Worm (Caenorhabditis elegans) whole organism, young adult: ENCODE data around the gene med-2.

Experiments used
- C06A6.2 ChIP-seq: fragments of 200-800 bp; sonication (Bioruptor generic); conservative IDR thresholded peaks from 2 replicates; pipeline ENCODE4 v1.3.6; 2022; ENCODE audit warnings: missing genetic modification characterization, missing compliant biosample characterization
- D2030.7 ChIP-seq: fragments of 200-800 bp; sonication (Bioruptor generic); IDR thresholded peaks from 2 replicates; pipeline ENCODE4 v1.3.6; 2022; ENCODE audit warnings: missing genetic modification reagents, missing genetic modification characterization, missing compliant biosample characterization
- F37B4.10 ChIP-seq: fragments of 200-800 bp; sonication (Bioruptor generic); IDR thresholded peaks from 2 replicates; pipeline ENCODE4 v1.3.6; 2022; ENCODE audit warnings: missing genetic modification characterization, missing compliant biosample characterization
- F55B11.4 ChIP-seq: sonication (generic microtip); optimal IDR thresholded peaks from 2 replicates; lab custom pipeline; 2016; ENCODE audit warnings: missing compliant biosample characterization, missing genetic modification characterization, borderline replicate concordance; ENCODE audit not compliant: insufficient read depth
- T26A5.8 ChIP-seq: sonication (generic microtip); optimal IDR thresholded peaks from 2 replicates; lab custom pipeline; 2016; ENCODE audit warnings: missing genetic modification characterization, missing compliant biosample characterization
- Y53F4B.3 ChIP-seq: fragments of 200-800 bp; sonication (Bioruptor generic); IDR thresholded peaks from 2 replicates; pipeline ENCODE4 v1.3.6; 2022; ENCODE audit warnings: missing genetic modification reagents, missing genetic modification characterization, missing compliant biosample characterization
- ZK185.1 ChIP-seq: sonication (generic microtip); optimal IDR thresholded peaks from 2 replicates; lab custom pipeline; 2016; ENCODE audit warnings: mild to moderate bottlenecking, missing genetic modification characterization, missing compliant biosample characterization; ENCODE audit not compliant: poor library complexity, severe bottlenecking
- aptf-2 ChIP-seq: fragments of 200-800 bp; sonication (Bioruptor generic); conservative IDR thresholded peaks from 2 replicates; pipeline ENCODE4 v1.3.6; 2022; ENCODE audit warnings: missing genetic modification reagents, missing genetic modification characterization, missing compliant biosample characterization
- aptf-3 ChIP-seq: fragments of 200-800 bp; sonication (Bioruptor generic); IDR thresholded peaks from 2 replicates; pipeline ENCODE4 v1.3.6; 2022; ENCODE audit warnings: missing genetic modification characterization, missing compliant biosample characterization
- attf-5 ChIP-seq: fragments of 200-800 bp; sonication (Bioruptor generic); optimal IDR thresholded peaks from 2 replicates; lab custom pipeline; 2018; ENCODE audit warnings: mild to moderate bottlenecking, missing genetic modification characterization, missing compliant biosample characterization
- attf-6 ChIP-seq: fragments of 200-800 bp; sonication (Bioruptor generic); IDR thresholded peaks from 2 replicates; pipeline ENCODE4 v1.3.6; 2022; ENCODE audit warnings: missing genetic modification reagents, missing genetic modification characterization, missing compliant biosample characterization
- ccch-3 ChIP-seq: fragments of 200-800 bp; sonication (Bioruptor generic); optimal IDR thresholded peaks from 2 replicates; lab custom pipeline; 2018; ENCODE audit warnings: mild to moderate bottlenecking, missing genetic modification characterization, missing compliant biosample characterization
- cebp-2 ChIP-seq: fragments of 200-800 bp; sonication (Bioruptor generic); IDR thresholded peaks from 2 replicates; pipeline ENCODE4 v1.3.6; 2022; ENCODE audit warnings: missing genetic modification characterization, missing compliant biosample characterization
- ceh-100 ChIP-seq: fragments of 200-800 bp; sonication (Bioruptor generic); IDR thresholded peaks from 2 replicates; pipeline ENCODE4 v1.3.6; 2022; ENCODE audit warnings: missing genetic modification reagents, missing genetic modification characterization, missing compliant biosample characterization
- ceh-40 ChIP-seq: fragments of 200-800 bp; sonication (Bioruptor generic); IDR thresholded peaks from 2 replicates; pipeline ENCODE4 v1.3.6; 2022; ENCODE audit warnings: missing genetic modification characterization, missing compliant biosample characterization
- ceh-91 ChIP-seq: fragments of 200-800 bp; sonication (Bioruptor generic); IDR thresholded peaks from 2 replicates; pipeline ENCODE4 v1.3.6; 2022; ENCODE audit warnings: missing genetic modification reagents, missing genetic modification characterization, missing compliant biosample characterization
- die-1 ChIP-seq: sonication (generic microtip); optimal IDR thresholded peaks from 2 replicates; lab custom pipeline; 2016; ENCODE audit warnings: missing genotype, mild to moderate bottlenecking, missing genetic modification characterization, missing compliant biosample characterization
- dox-1 ChIP-seq: fragments of 200-800 bp; sonication (Bioruptor generic); IDR thresholded peaks from 2 replicates; pipeline ENCODE4 v1.3.6; 2022; ENCODE audit warnings: missing genetic modification reagents, missing genetic modification characterization, missing compliant biosample characterization
- efl-1 ChIP-seq: fragments of 150-350 bp; optimal IDR thresholded peaks from 2 replicates; lab custom pipeline; 2014; ENCODE audit warnings: missing biosample characterization, missing genetic modification reagents, missing genetic modification characterization
- fkh-3 ChIP-seq: sonication (generic microtip); optimal IDR thresholded peaks from 2 replicates; lab custom pipeline; 2016; ENCODE audit warnings: mild to moderate bottlenecking, missing genetic modification characterization, missing compliant biosample characterization
- hlh-12 ChIP-seq: sonication (generic microtip); optimal IDR thresholded peaks from 2 replicates; lab custom pipeline; 2016; ENCODE audit warnings: missing genetic modification characterization, missing compliant biosample characterization
- hmg-1.2 ChIP-seq: fragments of 200-800 bp; sonication (Bioruptor generic); IDR thresholded peaks from 2 replicates; pipeline ENCODE4 v1.3.6; 2022; ENCODE audit warnings: missing genetic modification reagents, missing genetic modification characterization, missing compliant biosample characterization
- hmg-20 ChIP-seq: fragments of 200-800 bp; sonication (Bioruptor generic); IDR thresholded peaks from 2 replicates; pipeline ENCODE4 v1.3.6; 2022; ENCODE audit warnings: missing genetic modification reagents, missing genetic modification characterization, missing compliant biosample characterization
- hsf-1 ChIP-seq: fragments of 200-800 bp; sonication (Bioruptor generic); IDR thresholded peaks from 2 replicates; pipeline ENCODE4 v1.3.6; 2022; ENCODE audit warnings: missing genetic modification reagents, missing genetic modification characterization, missing compliant biosample characterization
- let-526 ChIP-seq: fragments of 200-800 bp; sonication (Bioruptor generic); IDR thresholded peaks from 2 replicates; pipeline ENCODE4 v1.3.6; 2022; ENCODE audit warnings: missing genetic modification reagents, missing genetic modification characterization, missing compliant biosample characterization
- let-607 ChIP-seq, 2 experiments: fragments of 200-800 bp in 1 of 2; sonication (Bioruptor generic) in 1 of 2; sonication (generic microtip) in 1 of 2; optimal IDR thresholded peaks; 2 replicates each; lab custom pipeline; 2016 to 2018; ENCODE audit warnings: mild to moderate bottlenecking in 2 of 2, missing compliant biosample characterization in 2 of 2, missing genetic modification characterization in 2 of 2, moderate library complexity in 2 of 2, missing genotype in 1 of 2
- lin-26 ChIP-seq: fragments of 200-800 bp; sonication (Bioruptor generic); IDR thresholded peaks from 2 replicates; pipeline ENCODE4 v1.3.6; 2022; ENCODE audit warnings: missing genetic modification reagents, missing genetic modification characterization, missing compliant biosample characterization
- lin-35 ChIP-seq, 3 experiments: fragments of 150-350 bp in 2 of 3; sonication (generic microtip) in 1 of 3; optimal IDR thresholded peaks; 2 replicates each; lab custom pipeline; 2014 to 2018; ENCODE audit warnings: missing biosample characterization in 3 of 3, missing genetic modification characterization in 3 of 3, missing genetic modification reagents in 3 of 3
- lin-54 ChIP-seq: fragments of 200-800 bp; sonication (Bioruptor generic); optimal IDR thresholded peaks from 2 replicates; lab custom pipeline; 2018; ENCODE audit warnings: mild to moderate bottlenecking, missing genetic modification characterization, missing compliant biosample characterization
- lir-1 ChIP-seq: fragments of 200-800 bp; sonication (Bioruptor generic); conservative IDR thresholded peaks from 2 replicates; pipeline ENCODE4 v1.3.6; 2022; ENCODE audit warnings: missing genetic modification reagents, missing genetic modification characterization, missing compliant biosample characterization
- mcd-1 ChIP-seq: fragments of 200-800 bp; sonication (Bioruptor generic); IDR thresholded peaks from 2 replicates; pipeline ENCODE4 v1.3.6; 2022; ENCODE audit warnings: missing genetic modification reagents, missing genetic modification characterization, missing compliant biosample characterization
- nfyb-1 ChIP-seq: fragments of 200-800 bp; sonication (Bioruptor generic); IDR thresholded peaks from 2 replicates; pipeline ENCODE4 v1.3.6; 2022; ENCODE audit warnings: missing genetic modification reagents, missing genetic modification characterization, missing compliant biosample characterization
- nhr-80 ChIP-seq: sonication (generic microtip); optimal IDR thresholded peaks from 2 replicates; lab custom pipeline; 2016; ENCODE audit warnings: missing genetic modification characterization, missing compliant biosample characterization
- pbrm-1 ChIP-seq: fragments of 200-800 bp; sonication (Bioruptor generic); IDR thresholded peaks from 2 replicates; pipeline ENCODE4 v1.3.6; 2022; ENCODE audit warnings: missing genetic modification reagents, missing genetic modification characterization, missing compliant biosample characterization
- pha-4 ChIP-seq: fragments of 150-350 bp; sonication (generic microtip); optimal IDR thresholded peaks from 2 replicates; lab custom pipeline; 2014; ENCODE audit warnings: missing biosample characterization, missing genetic modification reagents, missing genetic modification characterization
- rcor-1 ChIP-seq: fragments of 200-800 bp; sonication (Bioruptor generic); IDR thresholded peaks from 2 replicates; pipeline ENCODE4 v1.3.6; 2022; ENCODE audit warnings: missing genetic modification reagents, missing genetic modification characterization, missing compliant biosample characterization
- repo-1 ChIP-seq: sonication (generic microtip); optimal IDR thresholded peaks from 2 replicates; lab custom pipeline; 2017; ENCODE audit warnings: mild to moderate bottlenecking, missing genetic modification characterization, missing compliant biosample characterization
- rpc-1 ChIP-seq, 2 experiments: fragments of 150-350 bp in 1 of 2; sonication (generic microtip) in 1 of 2; optimal IDR thresholded peaks; 2 replicates each; lab custom pipeline; 2014 to 2018; ENCODE audit warnings: missing biosample characterization in 1 of 2, missing genetic modification characterization in 1 of 2, missing genetic modification reagents in 1 of 2, missing genotype in 1 of 2
- snpc-1.3 ChIP-seq: sonication (generic microtip); optimal IDR thresholded peaks from 2 replicates; lab custom pipeline; 2017; ENCODE audit warnings: missing genetic modification characterization, mild to moderate bottlenecking, missing compliant biosample characterization, antibody characterized with exemption, moderate library complexity, missing genotype, missing genetic modification reagents; ENCODE audit not compliant: insufficient read depth
- snpc-4 ChIP-seq, 5 experiments: fragments of 150-350 bp in 1 of 5; sonication (generic microtip) in 4 of 5; optimal IDR thresholded peaks; 2 replicates each; lab custom pipeline; 2014 to 2018; ENCODE audit warnings: missing genetic modification characterization in 5 of 5, missing biosample characterization in 3 of 5, antibody characterized with exemption in 2 of 5, mild to moderate bottlenecking in 2 of 5, missing compliant biosample characterization in 2 of 5, missing genotype in 2 of 5, moderate library complexity in 2 of 5, missing genetic modification reagents in 1 of 5
- tbp1 ChIP-seq: fragments of 200-800 bp; sonication (Bioruptor generic); optimal IDR thresholded peaks from 2 replicates; lab custom pipeline; 2018; ENCODE audit warnings: mild to moderate bottlenecking, missing genetic modification characterization, missing compliant biosample characterization
- unc-130 ChIP-seq: sonication (generic microtip); optimal IDR thresholded peaks from 2 replicates; lab custom pipeline; 2016; ENCODE audit warnings: missing genetic modification reagents, missing genetic modification characterization, missing compliant biosample characterization
- ztf-22 ChIP-seq: fragments of 200-800 bp; sonication (Bioruptor generic); optimal IDR thresholded peaks from 2 replicates; lab custom pipeline; 2018; ENCODE audit warnings: mild to moderate bottlenecking, missing genetic modification characterization, moderate library complexity, missing compliant biosample characterization
- ztf-3 ChIP-seq: fragments of 200-800 bp; sonication (Bioruptor generic); optimal IDR thresholded peaks from 2 replicates; lab custom pipeline; 2018; ENCODE audit warnings: mild to moderate bottlenecking, missing genetic modification characterization, missing compliant biosample characterization

The med-2 gene

ce11 chrIII:6881745-6882144 is 2.6 kb upstream of the med-2 start:
- TF ChIP-seq lin-35 (GFP tag; optimal IDR thresholded peaks at IDR 0.05; lab: Kevin White, UChicago) = no peak
- TF ChIP-seq let-607 (tag; optimal IDR thresholded peaks at IDR 0.05; lab: Kevin White, UChicago) = no peak
- no peak for TF ChIP-seq hlh-12 (tag; lab: Kevin White, UChicago)
- TF ChIP-seq lir-1 (GFP tag; lab: Robert Waterston, UW) = no peak
- TF ChIP-seq aptf-2 (GFP tag; lab: Robert Waterston, UW) = no peak
- no peak for TF ChIP-seq attf-6 (GFP tag; lab: Robert Waterston, UW)
- no peak for TF ChIP-seq ccch-3 (GFP tag; lab: Kevin White, UChicago)
- no peak for TF ChIP-seq repo-1
- TF ChIP-seq D2030.7 (GFP tag; lab: Robert Waterston, UW) = no peak
- TF ChIP-seq lin-54 = no peak
- no peak for TF ChIP-seq F55B11.4 (tag; lab: Kevin White, UChicago)
- TF ChIP-seq ztf-22 (GFP tag; lab: Kevin White, UChicago) = no peak

DNA sequence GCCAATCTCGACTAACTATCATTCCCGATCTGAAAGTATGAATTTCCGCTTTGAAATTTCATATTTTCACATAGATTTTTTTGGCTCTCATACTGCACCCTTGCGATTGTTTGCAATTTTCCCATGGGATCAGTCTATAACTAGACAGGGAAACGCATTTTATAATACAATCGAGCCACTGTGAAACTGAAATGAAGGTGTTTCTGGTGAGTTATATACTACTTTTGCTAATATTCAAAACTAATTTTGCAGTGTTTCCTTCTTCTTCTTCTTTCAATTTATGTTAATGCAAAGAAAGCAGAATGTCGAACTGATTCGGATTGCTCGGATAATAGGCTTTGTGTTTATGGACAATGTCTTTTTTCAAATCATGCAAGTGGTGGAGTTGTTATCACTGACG is 1.6 kb downstream of the med-2 start:
- TF ChIP-seq lin-54 (no peak), die-1 (tag; lab: Kevin White, UChicago) (no peak), ztf-3 (GFP tag; lab: Kevin White, UChicago) (no peak), cebp-2 (GFP tag; lab: Robert Waterston, UW) (no peak), ceh-100 (GFP tag; lab: Robert Waterston, UW) (no peak), F55B11.4 (tag; lab: Kevin White, UChicago) (no peak), nhr-80 (tag; lab: Kevin White, UChicago) (no peak), snpc-4 (GFP tag; optimal IDR thresholded peaks at IDR 0.05; lab: Kevin White, UChicago) (no peak), snpc-4 (tag; optimal IDR thresholded peaks at IDR 0.05; lab: Kevin White, UChicago) (no peak), ceh-40 (GFP tag; lab: Robert Waterston, UW) (no peak), T26A5.8 (no peak), pha-4 (tag; lab: Kevin White, UChicago) (no peak), hmg-20 (no peak), unc-130 (GFP tag; lab: Kevin White, UChicago) (no peak), ceh-91 (no peak), C06A6.2 (no peak), dox-1 (GFP tag; lab: Robert Waterston, UW) (no peak), mcd-1 (no peak)

- TF ChIP-seq mcd-1 = no peak; the same call in 1 of the 2 replicates
- TF ChIP-seq ceh-40 (GFP tag; lab: Robert Waterston, UW) = 0 out of 2 replicates have a peak, but pooled peaks have one; percentile 62
- TF ChIP-seq hsf-1 = peak; percentile 64; the same call in 1 of the 2 replicates
- peak; percentile 62 for TF ChIP-seq C06A6.2
- TF ChIP-seq hmg-1.2 = peak; percentile 85
- TF ChIP-seq F37B4.10 (GFP tag; lab: Robert Waterston, UW) = 0 out of 2 replicates have a peak, but pooled peaks have one; percentile 62
- TF ChIP-seq hmg-20 = peak; percentile 70; the same call in 1 of the 2 replicates
- peak; percentile 96 for TF ChIP-seq lin-26 (GFP tag; lab: Robert Waterston, UW)
- TF ChIP-seq snpc-1.3 = peak; percentile 54
- peak; percentile 30 for TF ChIP-seq efl-1
- peak; percentile 83; the same call in 1 of the 2 replicates for TF ChIP-seq Y53F4B.3
- no peak for TF ChIP-seq ceh-91
- TF ChIP-seq lin-54 = no peak
- TF ChIP-seq rpc-1 (optimal IDR thresholded peaks at IDR 0.05; lab: Kevin White, UChicago) = peak; percentile 86
- TF ChIP-seq rpc-1 (tag; optimal IDR thresholded peaks at IDR 0.05; lab: Kevin White, UChicago) = peak; percentile 93
- no peak for TF ChIP-seq aptf-3
- TF ChIP-seq rcor-1 (GFP tag; lab: Robert Waterston, UW) = peak; percentile 76
- TF ChIP-seq fkh-3 = peak; percentile 51
- TF ChIP-seq attf-5 (GFP tag; lab: Kevin White, UChicago) = peak; percentile 67
- TF ChIP-seq let-607 (tag; optimal IDR thresholded peaks at IDR 0.05; lab: Kevin White, UChicago) = peak; percentile 6 to 38
- TF ChIP-seq let-526 (GFP tag; lab: Robert Waterston, UW) = peak; percentile 71; the same call in 1 of the 2 replicates
- no peak for TF ChIP-seq ccch-3 (GFP tag; lab: Kevin White, UChicago)
- TF ChIP-seq nfyb-1 (GFP tag; lab: Robert Waterston, UW) = peak; percentile 81
- TF ChIP-seq ZK185.1 (tag; lab: Kevin White, UChicago) = peak; percentile 75
- peak; percentile 99 for TF ChIP-seq tbp1
- peak; percentile 85 for TF ChIP-seq pbrm-1 (GFP tag; lab: Robert Waterston, UW)
These were observed 3.3 kb downstream of the med-2 start for ce11 chrIII:6887574-6887973.
